Fruit fly (Drosophila melanogaster): ENCODE measurements around the gene Pep.

DNA sequence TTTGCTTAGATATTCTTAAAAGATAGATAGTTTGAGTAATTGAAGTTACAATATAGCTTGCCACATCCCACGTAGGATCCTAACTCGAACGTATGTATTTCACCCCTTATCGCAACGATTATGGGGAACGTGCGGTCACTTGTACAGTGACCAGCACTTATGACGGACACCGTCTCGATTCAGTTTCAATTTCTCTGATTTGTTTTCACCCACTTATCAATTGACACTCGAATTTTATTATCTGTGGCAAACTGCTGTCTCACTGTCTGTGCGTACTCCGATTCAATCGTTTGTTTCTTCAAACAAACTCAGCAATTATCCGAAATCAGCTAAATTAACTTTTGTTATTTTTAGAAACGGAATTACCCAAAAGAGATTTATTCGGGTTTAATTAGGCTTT lies 21.9 kb downstream of the Pep start:
- TF ChIP-seq CG8478 (optimal IDR thresholded peaks at IDR 0.05) (no peak), CTCF (optimal IDR thresholded peaks at IDR 0.05) (no peak)
